Fruit fly (Drosophila melanogaster) whole organism, pupa: ENCODE measurements around the gene CG4582.

Source experiments
- CG14655 ChIP-seq: fragments of 200-800 bp; sonication (Bioruptor generic); optimal IDR thresholded peaks from 3 replicates; lab custom pipeline; 2017; ENCODE audit warnings: mild to moderate bottlenecking, missing biosample characterization, missing genetic modification reagents, missing genetic modification characterization
- CG15710 ChIP-seq: fragments of 200-800 bp; sonication (Bioruptor generic); optimal IDR thresholded peaks from 2 replicates; lab custom pipeline; 2018; ENCODE audit warnings: missing biosample characterization, mild to moderate bottlenecking, missing genetic modification characterization, moderate library complexity
- CG17806 ChIP-seq: fragments of 200-800 bp; sonication (Bioruptor generic); optimal IDR thresholded peaks from 2 replicates; lab custom pipeline; 2018; ENCODE audit warnings: missing biosample characterization, mild to moderate bottlenecking, missing genetic modification characterization, moderate library complexity
- EcR ChIP-seq: fragments of 200-800 bp; sonication (Bioruptor generic); optimal IDR thresholded peaks from 3 replicates; lab custom pipeline; 2019; ENCODE audit warnings: missing biosample characterization, missing genetic modification characterization, mild to moderate bottlenecking, moderate library complexity, missing genetic modification reagents
- Pif1A ChIP-seq: fragments of 200-800 bp; sonication (Bioruptor generic); optimal IDR thresholded peaks from 3 replicates; lab custom pipeline; 2016; ENCODE audit warnings: missing biosample characterization, missing genetic modification characterization
- fd96Ca ChIP-seq: fragments of 200-800 bp; sonication (Bioruptor generic); IDR thresholded peaks from 3 replicates; pipeline ENCODE4 v1.3.6; 2022; ENCODE audit warnings: missing biosample characterization, missing genetic modification characterization
- rn ChIP-seq: fragments of 200-800 bp; sonication (Bioruptor generic); IDR thresholded peaks from 2 replicates; pipeline ENCODE4 v1.3.6; 2022; ENCODE audit warnings: missing biosample characterization, missing genetic modification characterization

DNA sequence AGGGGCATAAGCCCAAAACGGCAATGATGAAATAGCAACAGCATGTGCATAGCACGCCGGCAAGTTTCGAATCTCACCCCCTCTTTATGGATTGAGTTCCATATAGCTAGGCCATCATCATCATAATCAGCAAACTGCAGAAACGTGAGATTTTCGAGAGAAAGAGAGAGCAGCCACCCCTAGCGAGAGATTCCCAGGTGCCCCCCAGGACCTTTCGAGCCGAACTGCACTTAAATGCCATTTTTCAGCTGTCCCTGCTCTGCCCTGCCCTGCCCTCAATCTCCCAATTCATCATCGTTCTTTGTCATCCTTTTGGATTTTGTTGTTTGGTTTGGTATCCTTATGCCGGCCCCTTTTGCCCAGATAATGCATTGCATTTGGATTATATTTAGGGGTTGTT lies 4.7 kb upstream of the CG4582 start:
- TF ChIP-seq CG15710 (tag; lab: Kevin White, UChicago) = no peak
- TF ChIP-seq fd96Ca (GFP tag; lab: Robert Waterston, UW) = no peak
- no peak for TF ChIP-seq CG17806 (tag; lab: Kevin White, UChicago)
- no peak for TF ChIP-seq rn (GFP tag; lab: Robert Waterston, UW)
- TF ChIP-seq Pif1A = no peak
- no peak for TF ChIP-seq CG14655
- TF ChIP-seq EcR (GFP tag; lab: Kevin White, UChicago) = no peak
